Worm (Caenorhabditis elegans): Measurements from ENCODE around the gene top-3.

top-3 gene

ce11 chrIII:11916260-11916659, 43.7 kb downstream of the top-3 start:
- TF ChIP-seq ceh-2 (tag; optimal IDR thresholded peaks at IDR 0.05) (no peak), fkh-6 (tag; optimal IDR thresholded peaks at IDR 0.05) (no peak), unc-86 (tag; optimal IDR thresholded peaks at IDR 0.05) (no peak), ceh-31 (tag; optimal IDR thresholded peaks at IDR 0.05) (no peak), unc-3 (GFP tag; conservative IDR thresholded peaks at IDR 0.05) (no peak), unc-3 (tag; optimal IDR thresholded peaks at IDR 0.05) (no peak), ceh-6 (GFP tag; optimal IDR thresholded peaks at IDR 0.05) (no peak), ceh-45 (GFP tag; IDR thresholded peaks at IDR 0.05) (no peak), F13H6.1 (tag; optimal IDR thresholded peaks at IDR 0.05) (no peak), eyg-1 (tag; optimal IDR thresholded peaks at IDR 0.05) (no peak), hlh-8 (tag; optimal IDR thresholded peaks at IDR 0.05) (no peak), pax-1 (tag; optimal IDR thresholded peaks at IDR 0.05) (no peak), elt-2 (tag; optimal IDR thresholded peaks at IDR 0.05) (no peak), ceh-18 (tag; optimal IDR thresholded peaks at IDR 0.05) (no peak), ceh-34 (tag; optimal IDR thresholded peaks at IDR 0.05) (no peak), pros-1 (tag; optimal IDR thresholded peaks at IDR 0.05) (no peak), pat-9 (tag; optimal IDR thresholded peaks at IDR 0.05) (no peak), hlh-13 (GFP tag; optimal IDR thresholded peaks at IDR 0.05) (no peak), dve-1 (tag; optimal IDR thresholded peaks at IDR 0.05) (no peak)

DNA sequence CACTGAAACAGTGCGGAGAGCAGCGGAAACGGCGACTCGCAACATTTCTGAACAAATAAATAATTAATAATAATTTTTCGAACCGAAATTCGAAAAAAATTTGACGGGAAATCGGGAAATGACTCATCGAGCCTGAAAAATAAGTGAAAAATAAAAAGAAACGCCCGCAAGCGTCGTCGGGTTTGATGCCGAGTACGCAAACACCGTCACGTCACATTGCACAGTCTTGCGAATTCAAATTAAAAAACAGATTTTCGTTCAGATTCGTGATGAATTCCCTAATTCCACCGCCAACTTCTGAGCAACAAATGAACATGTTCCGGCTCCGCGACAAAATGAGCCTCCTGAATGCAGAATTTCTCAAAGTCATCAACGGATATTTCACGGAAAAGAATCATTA, 44.3 kb downstream of the top-3 start, which contains the start of the genes ndab-1 and npp-16:
TSS of gene ndab-1 (minus strand) at position 47 of the 400 bp plus-strand sequence.
TSS of gene npp-16 (plus strand) at position 263 of the 400 bp plus-strand sequence.
- TF ChIP-seq ref-2 (tag; optimal IDR thresholded peaks at IDR 0.05) (peak; percentile 8), mec-3 (tag; optimal IDR thresholded peaks at IDR 0.05; ENCODE audit: borderline replicate concordance) (no peak), pag-3 (tag; optimal IDR thresholded peaks at IDR 0.05; ENCODE audit: borderline replicate concordance) (no peak), K02D7.2 (tag; optimal IDR thresholded peaks at IDR 0.05) (peak; percentile 14), syd-9 (tag; optimal IDR thresholded peaks at IDR 0.05) (no peak), nhr-232 (tag; optimal IDR thresholded peaks at IDR 0.05) (no peak), lim-6 (tag; optimal IDR thresholded peaks at IDR 0.05) (no peak), nfya-1 (tag; optimal IDR thresholded peaks at IDR 0.05) (peak; percentile 17), gmeb-2 (tag; optimal IDR thresholded peaks at IDR 0.05) (no peak)

DNA sequence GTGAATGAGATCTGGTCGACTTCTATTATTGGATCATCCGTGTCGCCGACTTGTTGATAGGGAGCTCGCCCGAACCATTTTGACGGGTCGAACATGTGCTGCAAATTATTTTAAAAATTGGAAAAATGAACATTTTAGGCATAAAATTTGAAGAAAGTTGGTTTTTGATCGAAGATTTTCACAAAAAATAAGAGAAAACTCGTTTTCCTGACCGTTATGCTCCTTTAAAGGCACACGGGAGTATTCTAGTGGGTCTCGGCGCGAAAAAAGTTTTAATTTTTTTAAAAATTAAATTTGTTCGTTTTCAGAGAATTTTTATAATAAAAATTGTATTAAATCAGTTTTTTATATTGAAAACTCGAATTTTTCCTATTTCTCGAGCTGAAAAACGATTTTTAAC, 45.8 kb downstream of the top-3 start, which contains the start of gene Y56A3A.16:
TSS of gene Y56A3A.16 (minus strand) at position 101 of the 400 bp plus-strand sequence.
- TF ChIP-seq rnt-1 (tag; optimal IDR thresholded peaks at IDR 0.05) (no peak), ets-4 (tag; optimal IDR thresholded peaks at IDR 0.05) (no peak), pax-1 (tag; optimal IDR thresholded peaks at IDR 0.05) (no peak), ceh-9 (tag; optimal IDR thresholded peaks at IDR 0.05) (no peak), ceh-31 (tag; optimal IDR thresholded peaks at IDR 0.05) (no peak), unc-55 (GFP tag; optimal IDR thresholded peaks at IDR 0.05) (no peak), ceh-24 (tag; optimal IDR thresholded peaks at IDR 0.05) (no peak), elt-4 (tag; optimal IDR thresholded peaks at IDR 0.05) (no peak), Y22D7AL.16 (tag; optimal IDR thresholded peaks at IDR 0.05) (no peak), mec-3 (tag; optimal IDR thresholded peaks at IDR 0.05; ENCODE audit: borderline replicate concordance) (no peak), hlh-30 (tag; optimal IDR thresholded peaks at IDR 0.05; ENCODE audit: insufficient read depth) (no peak), ceh-34 (tag; optimal IDR thresholded peaks at IDR 0.05) (no peak), pha-2 (tag; optimal IDR thresholded peaks at IDR 0.05) (no peak), tbx-2 (tag; optimal IDR thresholded peaks at IDR 0.05) (no peak), hlh-15 (tag; optimal IDR thresholded peaks at IDR 0.05) (no peak), ceh-18 (tag; optimal IDR thresholded peaks at IDR 0.05) (no peak), unc-86 (tag; optimal IDR thresholded peaks at IDR 0.05) (no peak), dmd-4 (tag; optimal IDR thresholded peaks at IDR 0.05; ENCODE audit: borderline replicate concordance) (no peak), fkh-6 (tag; optimal IDR thresholded peaks at IDR 0.05) (no peak), unc-3 (GFP tag; conservative IDR thresholded peaks at IDR 0.05) (no peak), unc-3 (tag; optimal IDR thresholded peaks at IDR 0.05) (no peak)
